ENCODE assay signal across 5 worm cellular contexts in the genomic region with DNA sequence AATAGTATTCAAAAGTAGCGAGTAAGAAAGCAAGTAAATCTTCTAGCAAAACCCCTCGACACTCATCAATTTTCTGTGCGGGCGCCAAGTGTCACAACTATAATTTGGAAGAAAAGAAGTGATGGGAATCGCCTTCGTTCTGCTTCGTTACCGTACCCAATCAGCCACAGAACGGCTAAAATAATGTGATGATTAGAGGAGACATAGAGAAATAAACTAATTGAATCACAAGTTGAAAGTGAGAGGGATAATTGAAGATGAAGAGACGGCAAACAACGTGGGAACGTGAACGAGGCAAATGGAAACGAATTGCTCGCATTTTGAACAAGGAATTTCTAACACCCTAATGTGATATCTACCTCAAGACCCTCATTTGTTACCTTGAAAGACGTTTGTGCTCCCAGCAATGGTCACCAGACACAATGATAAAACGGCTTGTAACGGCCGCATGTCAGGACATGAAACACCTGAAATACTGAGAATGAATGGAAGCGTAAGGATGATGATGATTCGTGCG.
TF ChIP-seq lines count a peak whose summit lies in the region.

A gene (minus strand): TSS at position 467 of the 517 bp plus-strand sequence.

TF ChIP-seq in whole organism, L1 larva, 84 proteins besides CTCF, POLR2A, EP300 and RAD21:
- TF ChIP-seq sox-4 (tag; optimal IDR thresholded peaks at IDR 0.05; lab: Kevin White, UChicago): no peak
- TF ChIP-seq fkh-8 (tag; optimal IDR thresholded peaks at IDR 0.05; lab: Kevin White, UChicago): peak; percentile 60
- TF ChIP-seq ceh-88 (GFP tag; IDR thresholded peaks at IDR 0.05; lab: Robert Waterston, UW): no peak
- peak in 1 of 2 experiments; percentile 50 for TF ChIP-seq lsy-2 (tag; optimal IDR thresholded peaks at IDR 0.05; lab: Kevin White, UChicago)
- no peak for TF ChIP-seq pag-3 (tag; optimal IDR thresholded peaks at IDR 0.05; lab: Kevin White, UChicago; ENCODE audit: borderline replicate concordance, insufficient read depth)
- TF ChIP-seq lin-14 (GFP tag; optimal IDR thresholded peaks at IDR 0.05; lab: Kevin White, UChicago): peak; percentile 57
- peak; percentile 11 for TF ChIP-seq blmp-1 (tag; optimal IDR thresholded peaks at IDR 0.05; lab: Kevin White, UChicago)
- no peak for TF ChIP-seq efl-1 (optimal IDR thresholded peaks at IDR 0.05; lab: Kevin White, UChicago)
- TF ChIP-seq efl-1 (GFP tag; optimal IDR thresholded peaks at IDR 0.05 in 1 of 2; lab: Kevin White, UChicago): peak in 1 of 2 experiments; percentile 82

TF ChIP-seq in whole organism, L3 larva, 47 proteins besides CTCF, POLR2A, EP300 and RAD21:
- no peak for TF ChIP-seq ZK546.5 (tag; optimal IDR thresholded peaks at IDR 0.05; lab: Kevin White, UChicago)
- no peak for TF ChIP-seq ztf-11 (tag; optimal IDR thresholded peaks at IDR 0.05; lab: Kevin White, UChicago)
- no peak for TF ChIP-seq nhr-67 (tag; optimal IDR thresholded peaks at IDR 0.05; lab: Kevin White, UChicago)
- TF ChIP-seq hmg-11 (tag; optimal IDR thresholded peaks at IDR 0.05; lab: Kevin White, UChicago): no peak
- TF ChIP-seq elt-1 (tag; optimal IDR thresholded peaks at IDR 0.05; lab: Kevin White, UChicago): no peak
- TF ChIP-seq nhr-43 (tag; optimal IDR thresholded peaks at IDR 0.05; lab: Kevin White, UChicago; ENCODE audit: poor library complexity, severe bottlenecking): no peak
- TF ChIP-seq elt-3 (tag; optimal IDR thresholded peaks at IDR 0.05; lab: Kevin White, UChicago): no peak
- peak; percentile 20 for TF ChIP-seq lin-39 (tag; optimal IDR thresholded peaks at IDR 0.05; lab: Kevin White, UChicago)
- no peak for TF ChIP-seq jun-1 (tag; optimal IDR thresholded peaks at IDR 0.05; lab: Kevin White, UChicago)
- TF ChIP-seq egl-5 (tag; optimal IDR thresholded peaks at IDR 0.05; lab: Kevin White, UChicago): peak; percentile 66
- TF ChIP-seq nhr-23 (tag; optimal IDR thresholded peaks at IDR 0.05; lab: Kevin White, UChicago): no peak

TF ChIP-seq in whole organism, L4 larva, 104 proteins besides CTCF, POLR2A, EP300 and RAD21:
- TF ChIP-seq aha-1 (tag; lab: Kevin White, UChicago): peak; percentile 29
- no peak for TF ChIP-seq spr-1 (tag; optimal IDR thresholded peaks at IDR 0.05; lab: Kevin White, UChicago)
- peak in 1 of 2 experiments; percentile 73 for TF ChIP-seq unc-62 (GFP tag; optimal IDR thresholded peaks at IDR 0.05 in 1 of 2; lab: Kevin White, UChicago)
- no peak for TF ChIP-seq unc-62 (tag; optimal IDR thresholded peaks at IDR 0.05; lab: Kevin White, UChicago)

TF ChIP-seq in whole organism, mixed stage, embryonic, 35 proteins besides CTCF, POLR2A, EP300 and RAD21:
- no peak for TF ChIP-seq nhr-12 (tag; optimal IDR thresholded peaks at IDR 0.05; lab: Kevin White, UChicago)
- TF ChIP-seq ces-1 (GFP tag; optimal IDR thresholded peaks at IDR 0.05; lab: Kevin White, UChicago): peak; percentile 58

TF ChIP-seq in whole organism, young adult, 124 proteins besides CTCF, POLR2A, EP300 and RAD21:
- no peak for TF ChIP-seq hmg-20 (GFP tag; IDR thresholded peaks at IDR 0.05; lab: Robert Waterston, UW)
- peak; percentile 6; the same call in 1 of the 2 replicates for TF ChIP-seq hmg-1.2 (GFP tag; IDR thresholded peaks at IDR 0.05; lab: Robert Waterston, UW)
- TF ChIP-seq lsl-1 (GFP tag; optimal IDR thresholded peaks at IDR 0.05; lab: Kevin White, UChicago): no peak
- TF ChIP-seq hlh-26 (GFP tag; conservative IDR thresholded peaks at IDR 0.05; lab: Robert Waterston, UW): no peak
